Worm (Caenorhabditis elegans): ENCODE measurements around the gene D1005.6.

DNA sequence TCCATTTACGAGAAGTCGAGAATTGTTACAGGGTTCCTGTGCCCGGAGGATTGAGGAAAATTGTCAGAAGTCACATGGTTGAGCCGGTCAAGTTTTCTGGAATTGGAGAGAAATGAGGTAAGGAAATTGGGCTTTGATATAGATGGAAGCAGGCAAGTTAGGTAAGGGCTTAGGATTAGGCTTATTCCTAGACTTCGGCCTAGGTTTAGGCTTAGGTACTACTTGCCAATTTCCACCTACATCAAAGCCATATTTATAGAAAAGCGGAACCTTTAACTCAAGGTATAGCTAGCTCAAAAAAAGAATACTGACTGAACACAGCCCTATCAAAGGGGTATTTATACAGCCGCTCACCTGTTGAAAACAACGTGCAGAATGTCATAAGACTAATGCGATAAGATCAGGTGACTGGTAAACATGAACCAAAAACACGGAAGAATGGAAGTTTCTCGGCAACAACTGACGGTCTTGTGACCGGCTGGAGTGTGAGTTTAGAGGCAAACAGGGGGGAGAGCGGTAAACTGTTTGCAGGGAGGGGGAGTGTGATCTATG lies 40.0 kb upstream of the D1005.6 start:
- no peak for TF ChIP-seq lin-13 (tag; optimal IDR thresholded peaks at IDR 0.05)
- TF ChIP-seq sptf-1 (tag; optimal IDR thresholded peaks at IDR 0.05), result no peak
- no peak for TF ChIP-seq ces-1 (GFP tag; optimal IDR thresholded peaks at IDR 0.05)
- no peak for TF ChIP-seq elt-3 (tag; optimal IDR thresholded peaks at IDR 0.05)
- TF ChIP-seq M03D4.4 (tag; optimal IDR thresholded peaks at IDR 0.05), result no peak
- no peak for TF ChIP-seq tbx-8 (GFP tag; optimal IDR thresholded peaks at IDR 0.05)

All from whole organism, mixed stage, embryonic.